Worm (Caenorhabditis elegans) whole organism, young adult: ENCODE measurements around the gene C32D5.11.
A peak's percentile ranks its signal among the peaks of the same experiment; 100 is the strongest.

Source experiments
- F23B12.7 ChIP-seq: sonication (generic microtip); optimal IDR thresholded peaks from 2 replicates; lab custom pipeline; 2017; ENCODE audit warnings: missing genetic modification characterization, mild to moderate bottlenecking, missing compliant biosample characterization, antibody characterized with exemption, moderate library complexity; ENCODE audit not compliant: insufficient read depth
- F33H1.4 ChIP-seq: fragments of 200-800 bp; sonication (Bioruptor generic); IDR thresholded peaks from 2 replicates; pipeline ENCODE4 v1.3.6; 2022; ENCODE audit warnings: missing genetic modification reagents, missing genetic modification characterization, missing compliant biosample characterization
- F39B2.1 ChIP-seq: fragments of 200-800 bp; sonication (Bioruptor generic); IDR thresholded peaks from 2 replicates; pipeline ENCODE4 v1.3.6; 2022; ENCODE audit warnings: missing genetic modification reagents, missing genetic modification characterization, missing compliant biosample characterization
- F57C9.4 ChIP-seq: sonication (generic microtip); optimal IDR thresholded peaks from 2 replicates; lab custom pipeline; 2017; ENCODE audit warnings: mild to moderate bottlenecking, missing genetic modification characterization, missing compliant biosample characterization
- K12H6.12 ChIP-seq: fragments of 200-800 bp; sonication (Bioruptor generic); optimal IDR thresholded peaks from 2 replicates; lab custom pipeline; 2018; ENCODE audit warnings: mild to moderate bottlenecking, missing genetic modification characterization, missing compliant biosample characterization
- T07F8.4 ChIP-seq: sonication (generic microtip); optimal IDR thresholded peaks from 2 replicates; lab custom pipeline; 2016; ENCODE audit warnings: mild to moderate bottlenecking, missing genetic modification characterization, moderate library complexity, missing compliant biosample characterization
- Y53G8AR.9 ChIP-seq: fragments of 200-800 bp; sonication (Bioruptor generic); conservative IDR thresholded peaks from 2 replicates; pipeline ENCODE4 v1.3.6; 2022; ENCODE audit warnings: missing genetic modification reagents, missing genetic modification characterization, missing compliant biosample characterization
- ama-1 ChIP-seq, 3 experiments: fragments of 150-350 bp in 1 of 3; sonication (generic microtip) in 2 of 3; optimal IDR thresholded peaks; 2 replicates each; lab custom pipeline; 2014 to 2018; ENCODE audit warnings: missing biosample characterization in 2 of 3, missing genetic modification characterization in 2 of 3, missing genetic modification reagents in 2 of 3
- attf-5 ChIP-seq: fragments of 200-800 bp; sonication (Bioruptor generic); optimal IDR thresholded peaks from 2 replicates; lab custom pipeline; 2018; ENCODE audit warnings: mild to moderate bottlenecking, missing genetic modification characterization, missing compliant biosample characterization
- bed-1 ChIP-seq: fragments of 200-800 bp; sonication (Bioruptor generic); IDR thresholded peaks from 2 replicates; pipeline ENCODE4 v1.3.6; 2022; ENCODE audit warnings: missing genetic modification reagents, missing genetic modification characterization, missing compliant biosample characterization
- cebp-1 ChIP-seq, 2 experiments: fragments of 200-800 bp in 1 of 2; sonication (Bioruptor generic) in 1 of 2; sonication (generic microtip) in 1 of 2; IDR thresholded peaks in 1 of 2; optimal IDR thresholded peaks in 1 of 2; 2 replicates each; pipeline versions ENCODE4 v1.3.6 to Lab custom; 2017 to 2022; ENCODE audit warnings: missing compliant biosample characterization in 2 of 2, missing genetic modification characterization in 2 of 2, mild to moderate bottlenecking in 1 of 2, missing genetic modification reagents in 1 of 2, moderate library complexity in 1 of 2
- ceh-100 ChIP-seq: fragments of 200-800 bp; sonication (Bioruptor generic); IDR thresholded peaks from 2 replicates; pipeline ENCODE4 v1.3.6; 2022; ENCODE audit warnings: missing genetic modification reagents, missing genetic modification characterization, missing compliant biosample characterization
- ceh-27 ChIP-seq: fragments of 200-800 bp; sonication (Bioruptor generic); optimal IDR thresholded peaks from 2 replicates; lab custom pipeline; 2018; ENCODE audit warnings: mild to moderate bottlenecking, missing genetic modification characterization, moderate library complexity, missing compliant biosample characterization
- die-1 ChIP-seq: sonication (generic microtip); optimal IDR thresholded peaks from 2 replicates; lab custom pipeline; 2016; ENCODE audit warnings: missing genotype, mild to moderate bottlenecking, missing genetic modification characterization, missing compliant biosample characterization
- dox-1 ChIP-seq: fragments of 200-800 bp; sonication (Bioruptor generic); IDR thresholded peaks from 2 replicates; pipeline ENCODE4 v1.3.6; 2022; ENCODE audit warnings: missing genetic modification reagents, missing genetic modification characterization, missing compliant biosample characterization
- egl-44 ChIP-seq: fragments of 200-800 bp; sonication (Bioruptor generic); IDR thresholded peaks from 2 replicates; pipeline ENCODE4 v1.3.6; 2022; ENCODE audit warnings: missing genetic modification reagents, missing genetic modification characterization, missing compliant biosample characterization
- ekl-4 ChIP-seq: fragments of 200-800 bp; sonication (Bioruptor generic); IDR thresholded peaks from 2 replicates; pipeline ENCODE4 v1.3.6; 2022; ENCODE audit warnings: missing genetic modification reagents, missing genetic modification characterization, missing compliant biosample characterization
- fkh-3 ChIP-seq: sonication (generic microtip); optimal IDR thresholded peaks from 2 replicates; lab custom pipeline; 2016; ENCODE audit warnings: mild to moderate bottlenecking, missing genetic modification characterization, missing compliant biosample characterization
- hmg-1.2 ChIP-seq: fragments of 200-800 bp; sonication (Bioruptor generic); IDR thresholded peaks from 2 replicates; pipeline ENCODE4 v1.3.6; 2022; ENCODE audit warnings: missing genetic modification reagents, missing genetic modification characterization, missing compliant biosample characterization
- lin-35 ChIP-seq, 3 experiments: fragments of 150-350 bp in 2 of 3; sonication (generic microtip) in 1 of 3; optimal IDR thresholded peaks; 2 replicates each; lab custom pipeline; 2014 to 2018; ENCODE audit warnings: missing biosample characterization in 3 of 3, missing genetic modification characterization in 3 of 3, missing genetic modification reagents in 3 of 3
- lin-40 ChIP-seq: sonication (generic microtip); optimal IDR thresholded peaks from 2 replicates; lab custom pipeline; 2016; ENCODE audit warnings: missing genetic modification characterization, mild to moderate bottlenecking, missing compliant biosample characterization, missing genotype, missing genetic modification reagents
- lir-1 ChIP-seq: fragments of 200-800 bp; sonication (Bioruptor generic); conservative IDR thresholded peaks from 2 replicates; pipeline ENCODE4 v1.3.6; 2022; ENCODE audit warnings: missing genetic modification reagents, missing genetic modification characterization, missing compliant biosample characterization
- lsl-1 ChIP-seq: fragments of 200-800 bp; sonication (Bioruptor generic); optimal IDR thresholded peaks from 2 replicates; lab custom pipeline; 2018; ENCODE audit warnings: mild to moderate bottlenecking, missing genetic modification characterization, moderate library complexity, missing compliant biosample characterization
- mes-4 ChIP-seq: sonication (generic microtip); optimal IDR thresholded peaks from 2 replicates; lab custom pipeline; 2016; ENCODE audit warnings: missing genotype, missing genetic modification characterization, missing compliant biosample characterization
- nhr-80 ChIP-seq: sonication (generic microtip); optimal IDR thresholded peaks from 2 replicates; lab custom pipeline; 2016; ENCODE audit warnings: missing genetic modification characterization, missing compliant biosample characterization
- snpc-1.1 ChIP-seq: sonication (generic microtip); optimal IDR thresholded peaks from 2 replicates; lab custom pipeline; 2017; ENCODE audit warnings: missing genetic modification characterization, mild to moderate bottlenecking, missing compliant biosample characterization, antibody characterized with exemption, moderate library complexity, missing genotype, missing genetic modification reagents; ENCODE audit not compliant: insufficient read depth
- snpc-4 ChIP-seq, 5 experiments: fragments of 150-350 bp in 1 of 5; sonication (generic microtip) in 4 of 5; optimal IDR thresholded peaks; 2 replicates each; lab custom pipeline; 2014 to 2018; ENCODE audit warnings: missing genetic modification characterization in 5 of 5, missing biosample characterization in 3 of 5, antibody characterized with exemption in 2 of 5, mild to moderate bottlenecking in 2 of 5, missing compliant biosample characterization in 2 of 5, missing genotype in 2 of 5, moderate library complexity in 2 of 5, missing genetic modification reagents in 1 of 5
- unc-130 ChIP-seq: sonication (generic microtip); optimal IDR thresholded peaks from 2 replicates; lab custom pipeline; 2016; ENCODE audit warnings: missing genetic modification reagents, missing genetic modification characterization, missing compliant biosample characterization

The C32D5.11 gene

ce11 chrII:6383183-6383695 is 28.0 kb upstream of the C32D5.11 start, which contains the start of gene F58F12.1 (continued):
- no peak for TF ChIP-seq snpc-1.1 (tag; lab: Kevin White, UChicago)
- TF ChIP-seq hmg-1.2 (GFP tag; lab: Robert Waterston, UW): peak; percentile 38; the same call in 1 of the 2 replicates
- peak; percentile 81 for TF ChIP-seq unc-130 (GFP tag; lab: Kevin White, UChicago)
- peak; percentile 33; the same call in 1 of the 2 replicates for TF ChIP-seq ceh-100 (GFP tag; lab: Robert Waterston, UW)
- TF ChIP-seq F23B12.7 (tag; lab: Kevin White, UChicago): peak; percentile 93
- TF ChIP-seq attf-5 (GFP tag; lab: Kevin White, UChicago): peak; percentile 63
- peak; percentile 15; the same call in 1 of the 2 replicates for TF ChIP-seq F33H1.4 (GFP tag; lab: Robert Waterston, UW)

- TF ChIP-seq nhr-80 (tag; lab: Kevin White, UChicago) (peak; percentile 14), die-1 (tag; lab: Kevin White, UChicago) (no peak)
Observed at ce11 chrII:6380866-6381265, 25.6 kb upstream of the C32D5.11 start, which contains the start of gene F58F12.12. Gene F58F12.12, plus strand, starts transcription at chrII:6381166.

ce11 chrII:6379038-6379563 is 23.9 kb upstream of the C32D5.11 start:
- TF ChIP-seq F39B2.1 (no peak), ceh-27 (GFP tag; lab: Kevin White, UChicago) (no peak), T07F8.4 (no peak), Y53G8AR.9 (GFP tag; lab: Robert Waterston, UW) (no peak)

ce11 chrII:6377381-6377948 is 22.2 kb upstream of the C32D5.11 start:
- TF ChIP-seq lin-40 (tag; lab: Kevin White, UChicago) (no peak), dox-1 (GFP tag; lab: Robert Waterston, UW) (0 out of 2 replicates have a peak, but pooled peaks have one; percentile 13), nhr-80 (tag; lab: Kevin White, UChicago) (peak; percentile 91), cebp-1 (GFP tag; IDR thresholded peaks at IDR 0.05; lab: Robert Waterston, UW) (peak; percentile 64; the same call in 1 of the 2 replicates), cebp-1 (tag; optimal IDR thresholded peaks at IDR 0.05; lab: Kevin White, UChicago) (peak; percentile 69), F23B12.7 (tag; lab: Kevin White, UChicago) (peak; percentile 23), ama-1 (optimal IDR thresholded peaks at IDR 0.05; lab: Kevin White, UChicago) (no peak), ama-1 (GFP tag; optimal IDR thresholded peaks at IDR 0.05; lab: Kevin White, UChicago) (no peak)
- TF ChIP-seq, all 124 proteins: peak for 4

ce11 chrII:6376693-6377092 is 21.4 kb upstream of the C32D5.11 start:
- no peak for TF ChIP-seq lir-1
- TF ChIP-seq ama-1 (optimal IDR thresholded peaks at IDR 0.05; lab: Kevin White, UChicago): no peak
- TF ChIP-seq ama-1 (GFP tag; optimal IDR thresholded peaks at IDR 0.05; lab: Kevin White, UChicago): no peak
- no peak for TF ChIP-seq snpc-4 (GFP tag; optimal IDR thresholded peaks at IDR 0.05; lab: Kevin White, UChicago)
- no peak for TF ChIP-seq snpc-4 (tag; optimal IDR thresholded peaks at IDR 0.05; lab: Kevin White, UChicago)
- no peak for TF ChIP-seq K12H6.12 (tag; lab: Kevin White, UChicago)
- no peak for TF ChIP-seq ekl-4
- TF ChIP-seq fkh-3: no peak
- TF ChIP-seq bed-1: no peak
- TF ChIP-seq lin-35 (GFP tag; optimal IDR thresholded peaks at IDR 0.05; lab: Kevin White, UChicago): no peak
- TF ChIP-seq mes-4: no peak
- no peak for TF ChIP-seq F57C9.4
- TF ChIP-seq lsl-1 (GFP tag; lab: Kevin White, UChicago): no peak
- TF ChIP-seq egl-44 (GFP tag; lab: Robert Waterston, UW): no peak
- TF ChIP-seq, all 124 proteins: peak for 0
